Comparison of ENCODE assay signal across 3 fruit fly cellular contexts in the genomic region with DNA sequence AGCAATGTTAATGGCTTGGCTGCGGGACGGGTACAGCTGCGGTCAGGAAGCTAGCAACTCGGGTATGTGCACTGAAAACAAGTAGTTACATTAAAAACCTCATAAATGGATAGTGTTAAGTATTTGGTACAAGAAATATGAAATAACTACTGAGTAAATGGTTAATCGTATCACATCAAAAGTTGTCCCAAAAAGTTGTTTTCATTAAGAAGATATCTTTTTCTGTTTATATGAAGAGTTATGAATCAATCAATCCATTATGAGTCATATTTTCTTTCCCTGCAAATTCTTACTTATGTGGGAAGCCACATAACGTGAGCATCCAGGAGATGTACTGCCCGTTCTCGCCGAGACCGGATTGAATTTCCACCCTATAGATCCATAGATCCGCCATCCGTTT.
TF ChIP-seq lines count a peak whose summit lies in the region.

No protein-coding gene starts in this region.

- no peak for TF ChIP-seq CTCF in whole organism, embryonic (GFP tag; optimal IDR thresholded peaks at IDR 0.05; lab: Kevin White, UChicago)

TF ChIP-seq in whole organism, embryonic, 481 proteins besides CTCF, POLR2A, EP300 and RAD21:
- TF ChIP-seq CG18476 (GFP tag; optimal IDR thresholded peaks at IDR 0.05; lab: Kevin White, UChicago) (no peak), CG10979 (tag; optimal IDR thresholded peaks at IDR 0.05; lab: Kevin White, UChicago) (peak; percentile 0)

TF ChIP-seq in whole organism, prepupa, 60 proteins besides CTCF, POLR2A, EP300 and RAD21:
- peak; percentile 79 for TF ChIP-seq Eip78C (GFP tag; lab: Kevin White, UChicago)
- no peak for TF ChIP-seq fkh (GFP tag; optimal IDR thresholded peaks at IDR 0.05; lab: Kevin White, UChicago)
- TF ChIP-seq CG6276 (GFP tag; optimal IDR thresholded peaks at IDR 0.05; lab: Kevin White, UChicago), result peak; percentile 22
- TF ChIP-seq CG15336 (GFP tag; IDR thresholded peaks at IDR 0.05; lab: Robert Waterston, UW), result peak; percentile 29; the same call in 1 of the 2 replicates
- TF ChIP-seq pdm3 (GFP tag; optimal IDR thresholded peaks at IDR 0.05; lab: Kevin White, UChicago), result peak; percentile 1
- no peak for TF ChIP-seq dac (GFP tag; optimal IDR thresholded peaks at IDR 0.05; lab: Kevin White, UChicago)
- peak; percentile 40 for TF ChIP-seq CG10631 (GFP tag; optimal IDR thresholded peaks at IDR 0.05; lab: Kevin White, UChicago)
- no peak for TF ChIP-seq Hr39 (GFP tag; optimal IDR thresholded peaks at IDR 0.05; lab: Kevin White, UChicago)
- TF ChIP-seq dsx (GFP tag; optimal IDR thresholded peaks at IDR 0.05; lab: Kevin White, UChicago; ENCODE audit: poor library complexity, severe bottlenecking), result peak; percentile 46
- no peak for TF ChIP-seq vri (GFP tag; optimal IDR thresholded peaks at IDR 0.05; lab: Kevin White, UChicago)
- TF ChIP-seq Eip75B (GFP tag; optimal IDR thresholded peaks at IDR 0.05; lab: Kevin White, UChicago), result no peak
- no peak for TF ChIP-seq topi (GFP tag; optimal IDR thresholded peaks at IDR 0.05; lab: Kevin White, UChicago)
- peak; percentile 15 for TF ChIP-seq spab (GFP tag; optimal IDR thresholded peaks at IDR 0.05; lab: Kevin White, UChicago)
- no peak for TF ChIP-seq Hr38 (GFP tag; optimal IDR thresholded peaks at IDR 0.05; lab: Kevin White, UChicago)
- no peak for TF ChIP-seq CG6854 (GFP tag; optimal IDR thresholded peaks at IDR 0.05; lab: Kevin White, UChicago)
- peak; percentile 7 for TF ChIP-seq achi (GFP tag; optimal IDR thresholded peaks at IDR 0.05; lab: Kevin White, UChicago)
- TF ChIP-seq CG6163 (GFP tag; IDR thresholded peaks at IDR 0.05; lab: Robert Waterston, UW), result 0 out of 3 replicates have a peak, but pooled peaks have one; percentile 13
- TF ChIP-seq CG6808 (GFP tag; optimal IDR thresholded peaks at IDR 0.05; lab: Kevin White, UChicago), result peak; percentile 5
- TF ChIP-seq ss (GFP tag; optimal IDR thresholded peaks at IDR 0.05; lab: Kevin White, UChicago), result peak in 1 of 2 experiments; percentile 48
- peak; percentile 10 for TF ChIP-seq acj6 (GFP tag; optimal IDR thresholded peaks at IDR 0.05; lab: Kevin White, UChicago)
- TF ChIP-seq Ets96B (tag; optimal IDR thresholded peaks at IDR 0.05; lab: Kevin White, UChicago), result peak; percentile 5
- peak; percentile 31 for TF ChIP-seq OdsH (GFP tag; optimal IDR thresholded peaks at IDR 0.05; lab: Kevin White, UChicago)
- peak; percentile 7 for TF ChIP-seq fd59A (GFP tag; optimal IDR thresholded peaks at IDR 0.05; lab: Kevin White, UChicago)
- TF ChIP-seq Eip93F (GFP tag; optimal IDR thresholded peaks at IDR 0.05; lab: Kevin White, UChicago), result no peak
- TF ChIP-seq CG8119 (GFP tag; IDR thresholded peaks at IDR 0.05; lab: Robert Waterston, UW), result peak; percentile 21; the same call in 1 of the 3 replicates
- TF ChIP-seq eg (GFP tag; IDR thresholded peaks at IDR 0.05; lab: Robert Waterston, UW), result no peak
- no peak for TF ChIP-seq CG8319 (GFP tag; optimal IDR thresholded peaks at IDR 0.05; lab: Kevin White, UChicago)
- peak; percentile 47 for TF ChIP-seq CG32006 (GFP tag; optimal IDR thresholded peaks at IDR 0.05; lab: Kevin White, UChicago)
- TF ChIP-seq CG8632 (GFP tag; optimal IDR thresholded peaks at IDR 0.05; lab: Kevin White, UChicago), result no peak
- no peak for TF ChIP-seq CG1621 (tag; optimal IDR thresholded peaks at IDR 0.05; lab: Kevin White, UChicago)
- TF ChIP-seq svp (GFP tag; lab: Kevin White, UChicago), result no peak
- peak; percentile 13 for TF ChIP-seq CG3919 (GFP tag; optimal IDR thresholded peaks at IDR 0.05; lab: Kevin White, UChicago)
- peak in 1 of 2 experiments; percentile 28 for TF ChIP-seq salr (GFP tag; optimal IDR thresholded peaks at IDR 0.05; lab: Kevin White, UChicago)

TF ChIP-seq in whole organism, pupa, 21 proteins besides CTCF, POLR2A, EP300 and RAD21:
- no peak for TF ChIP-seq Snoo (tag; optimal IDR thresholded peaks at IDR 0.05; lab: Kevin White, UChicago)
- no peak for TF ChIP-seq CG32121 (GFP tag; IDR thresholded peaks at IDR 0.05; lab: Robert Waterston, UW)
- no peak for TF ChIP-seq D1 (tag; optimal IDR thresholded peaks at IDR 0.05; lab: Kevin White, UChicago)
- peak; percentile 9 for TF ChIP-seq Pif1A (GFP tag; optimal IDR thresholded peaks at IDR 0.05; lab: Kevin White, UChicago)
- TF ChIP-seq CG12605 (GFP tag; IDR thresholded peaks at IDR 0.05; lab: Robert Waterston, UW), result no peak
- no peak for TF ChIP-seq EcR (GFP tag; optimal IDR thresholded peaks at IDR 0.05; lab: Kevin White, UChicago)
- no peak for TF ChIP-seq CG4496 (GFP tag; IDR thresholded peaks at IDR 0.05; lab: Robert Waterston, UW)
- peak; percentile 69 for TF ChIP-seq CG14655 (GFP tag; optimal IDR thresholded peaks at IDR 0.05; lab: Kevin White, UChicago)
- TF ChIP-seq CG17806 (tag; optimal IDR thresholded peaks at IDR 0.05; lab: Kevin White, UChicago), result peak; percentile 22
- peak; percentile 12 for TF ChIP-seq CG15710 (tag; optimal IDR thresholded peaks at IDR 0.05; lab: Kevin White, UChicago)
- TF ChIP-seq Ets98B (GFP tag; IDR thresholded peaks at IDR 0.05; lab: Robert Waterston, UW), result no peak
- peak; percentile 25 for TF ChIP-seq CG34367 (tag; optimal IDR thresholded peaks at IDR 0.05; lab: Kevin White, UChicago)
- no peak for TF ChIP-seq Pif1B (GFP tag; optimal IDR thresholded peaks at IDR 0.05; lab: Kevin White, UChicago)
- TF ChIP-seq fd96Ca (GFP tag; IDR thresholded peaks at IDR 0.05; lab: Robert Waterston, UW), result no peak
- TF ChIP-seq CG9948 (tag; optimal IDR thresholded peaks at IDR 0.05; lab: Kevin White, UChicago), result peak; percentile 31
- TF ChIP-seq CG8159 (tag; optimal IDR thresholded peaks at IDR 0.05; lab: Kevin White, UChicago), result peak; percentile 40
- TF ChIP-seq rn (GFP tag; IDR thresholded peaks at IDR 0.05; lab: Robert Waterston, UW), result no peak
- TF ChIP-seq gl (tag; optimal IDR thresholded peaks at IDR 0.05; lab: Kevin White, UChicago), result peak; percentile 20
- TF ChIP-seq CG13204 (GFP tag; optimal IDR thresholded peaks at IDR 0.05; lab: Kevin White, UChicago), result no peak
- no peak for TF ChIP-seq CG10348 (GFP tag; IDR thresholded peaks at IDR 0.05; lab: Robert Waterston, UW)
- peak; percentile 46 for TF ChIP-seq CG8301 (tag; optimal IDR thresholded peaks at IDR 0.05; lab: Kevin White, UChicago)
TF ChIP-seq in whole organism, pupa: peak in this region for 9.
